Fruit fly (Drosophila melanogaster): Measurements from ENCODE around the gene Sgs3.

Gene Sgs3

DNA sequence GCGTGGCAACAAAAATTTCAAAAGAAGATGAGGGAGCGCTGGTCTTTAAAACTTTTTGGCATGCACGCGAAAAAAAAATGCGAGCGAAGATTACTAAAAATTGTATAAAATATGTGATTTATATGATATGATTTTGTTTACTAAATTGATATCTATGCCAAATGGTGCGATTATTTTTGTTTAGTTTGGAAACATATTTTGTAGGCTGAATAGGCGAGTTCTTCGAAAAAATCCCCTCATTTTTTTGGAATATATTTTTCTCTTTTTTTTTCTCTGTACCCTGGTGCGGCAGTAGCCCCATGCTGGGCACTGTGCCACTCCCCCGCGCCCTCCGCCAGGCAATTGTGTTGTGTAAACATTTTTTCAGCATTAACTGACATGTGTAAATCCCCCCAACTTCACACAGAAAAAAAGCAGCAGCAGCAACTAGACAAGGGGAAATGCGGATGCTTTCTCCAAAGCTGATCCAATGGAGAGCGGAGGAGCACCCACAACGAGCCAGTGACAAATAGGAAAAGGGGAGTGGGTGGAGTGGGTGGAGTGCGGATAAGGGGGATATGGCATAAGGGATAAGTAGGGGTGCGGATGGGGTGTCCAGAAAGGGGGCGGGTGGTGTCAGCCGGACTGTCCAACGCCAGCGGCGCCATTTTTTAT lies 25.9 kb upstream of the Sgs3 start (continued):
- no peak for TF ChIP-seq Ets97D (GFP tag; optimal IDR thresholded peaks at IDR 0.05)
- no peak for TF ChIP-seq CG9797 (GFP tag; optimal IDR thresholded peaks at IDR 0.05)
- no peak for TF ChIP-seq Nf-YA (GFP tag; IDR thresholded peaks at IDR 0.05)
- TF ChIP-seq eyg (GFP tag; optimal IDR thresholded peaks at IDR 0.05): no peak
- no peak for TF ChIP-seq tio (GFP tag; optimal IDR thresholded peaks at IDR 0.05)
- peak; percentile 18 for TF ChIP-seq D19A (tag; optimal IDR thresholded peaks at IDR 0.05)
- no peak for TF ChIP-seq ac (GFP tag; optimal IDR thresholded peaks at IDR 0.05)
- no peak for TF ChIP-seq Usf (GFP tag; optimal IDR thresholded peaks at IDR 0.05)
- TF ChIP-seq CG2889 (GFP tag; IDR thresholded peaks at IDR 0.05): no peak
- TF ChIP-seq CG13424 (tag; optimal IDR thresholded peaks at IDR 0.05): no peak
- no peak for TF ChIP-seq pnt (GFP tag; optimal IDR thresholded peaks at IDR 0.05)
- no peak for TF ChIP-seq ERR (GFP tag; optimal IDR thresholded peaks at IDR 0.05)
- peak; percentile 56; the same call in 1 of the 2 replicates for TF ChIP-seq Xrp1 (GFP tag; IDR thresholded peaks at IDR 0.05)
- no peak for TF ChIP-seq Bteb2 (GFP tag; optimal IDR thresholded peaks at IDR 0.05)
- no peak for TF ChIP-seq org-1 (GFP tag; optimal IDR thresholded peaks at IDR 0.05)
- TF ChIP-seq slou (GFP tag; optimal IDR thresholded peaks at IDR 0.05): no peak
- TF ChIP-seq CG17328 (GFP tag; IDR thresholded peaks at IDR 0.05): peak; percentile 20; the same call in 1 of the 2 replicates
- peak; percentile 12 for TF ChIP-seq CG30403 (GFP tag; optimal IDR thresholded peaks at IDR 0.05)
- TF ChIP-seq H2.0 (GFP tag; IDR thresholded peaks at IDR 0.05): no peak
- TF ChIP-seq dpn (GFP tag; optimal IDR thresholded peaks at IDR 0.05): no peak
- TF ChIP-seq scrt (GFP tag; optimal IDR thresholded peaks at IDR 0.05): no peak
- TF ChIP-seq HLHmδ (GFP tag; optimal IDR thresholded peaks at IDR 0.05): no peak
- TF ChIP-seq toy (GFP tag; IDR thresholded peaks at IDR 0.05): no peak
- no peak for TF ChIP-seq CG11695 (GFP tag; IDR thresholded peaks at IDR 0.05)
- no peak for TF ChIP-seq Mad (GFP tag; optimal IDR thresholded peaks at IDR 0.05)
- TF ChIP-seq CG10209 (GFP tag; optimal IDR thresholded peaks at IDR 0.05): no peak
- TF ChIP-seq CG8281 (tag; optimal IDR thresholded peaks at IDR 0.05): no peak
- peak; percentile 17 for TF ChIP-seq CG17385 (GFP tag; optimal IDR thresholded peaks at IDR 0.05)
- no peak for TF ChIP-seq CG34224 (GFP tag; IDR thresholded peaks at IDR 0.05; ENCODE audit: partially characterized antibody)
- no peak for TF ChIP-seq Atf3 (GFP tag; optimal IDR thresholded peaks at IDR 0.05)
- no peak for TF ChIP-seq fd102C (GFP tag; optimal IDR thresholded peaks at IDR 0.05)
- no peak for TF ChIP-seq CG13287 (GFP tag; IDR thresholded peaks at IDR 0.05; ENCODE audit: partially characterized antibody)
- no peak for TF ChIP-seq CG9932 (GFP tag; IDR thresholded peaks at IDR 0.05)
- 0 out of 3 replicates have a peak, but pooled peaks have one; percentile 45 for TF ChIP-seq ase (GFP tag; IDR thresholded peaks at IDR 0.05)
- TF ChIP-seq Sry-δ (GFP tag; optimal IDR thresholded peaks at IDR 0.05): no peak
- no peak for TF ChIP-seq wor (GFP tag; IDR thresholded peaks at IDR 0.05)
- no peak for TF ChIP-seq tll (GFP tag; optimal IDR thresholded peaks at IDR 0.05)
- no peak for TF ChIP-seq CG30020 (tag; optimal IDR thresholded peaks at IDR 0.05)
- TF ChIP-seq CG11560 (tag; IDR thresholded peaks at IDR 0.05): no peak
- TF ChIP-seq stwl (tag; optimal IDR thresholded peaks at IDR 0.05): no peak
- TF ChIP-seq Elba2 (GFP tag; optimal IDR thresholded peaks at IDR 0.05): no peak
- no peak for TF ChIP-seq caup (GFP tag; optimal IDR thresholded peaks at IDR 0.05; ENCODE audit: severe bottlenecking)
- TF ChIP-seq CHES-1-like (GFP tag; optimal IDR thresholded peaks at IDR 0.05): no peak
- TF ChIP-seq Max (GFP tag; optimal IDR thresholded peaks at IDR 0.05): peak; percentile 5
- TF ChIP-seq CTCF (GFP tag; optimal IDR thresholded peaks at IDR 0.05): no peak
- no peak for TF ChIP-seq Fer2 (tag; optimal IDR thresholded peaks at IDR 0.05)
- no peak for TF ChIP-seq exex (tag; optimal IDR thresholded peaks at IDR 0.05)
- TF ChIP-seq CG17802 (tag; optimal IDR thresholded peaks at IDR 0.05): no peak
- TF ChIP-seq phol (tag; optimal IDR thresholded peaks at IDR 0.05): peak; percentile 35
- no peak for TF ChIP-seq Ets65A (GFP tag)
- TF ChIP-seq CG31224 (GFP tag; IDR thresholded peaks at IDR 0.05): no peak

Data from whole organism, embryonic.